Fruit fly (Drosophila melanogaster) whole organism, pupa: ENCODE data around the gene Nasp.

Source experiments
- CG10348 ChIP-seq: fragments of 200-800 bp; sonication (Bioruptor generic); IDR thresholded peaks from 2 replicates; pipeline ENCODE4 v1.3.6; 2022; ENCODE audit warnings: missing biosample characterization, missing genetic modification characterization
- Ets98B ChIP-seq: fragments of 200-800 bp; sonication (Bioruptor generic); IDR thresholded peaks from 2 replicates; pipeline ENCODE4 v1.3.6; 2022; ENCODE audit warnings: missing biosample characterization, missing genetic modification characterization
- Pif1A ChIP-seq: fragments of 200-800 bp; sonication (Bioruptor generic); optimal IDR thresholded peaks from 3 replicates; lab custom pipeline; 2016; ENCODE audit warnings: missing biosample characterization, missing genetic modification characterization

DNA sequence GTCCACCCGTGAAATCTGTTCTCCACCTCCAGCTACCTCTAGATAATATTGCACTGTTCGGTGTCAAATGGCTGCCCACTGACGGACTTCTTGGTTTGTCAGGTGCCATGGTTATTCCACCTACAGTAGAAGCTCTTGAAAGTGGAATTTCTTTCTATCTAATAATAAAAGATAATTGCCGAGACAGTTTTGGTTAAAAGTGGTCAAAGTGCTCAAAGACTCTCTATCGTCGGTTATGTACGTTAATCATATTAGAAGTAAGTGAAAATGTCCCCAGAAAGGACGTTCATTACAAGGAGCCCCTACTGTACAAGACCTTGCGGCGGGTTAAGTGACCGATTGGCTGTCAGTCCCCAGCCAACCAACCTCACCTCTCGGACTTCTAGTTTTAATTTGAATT lies 3.4 kb upstream of the Nasp start:
- peak; percentile 75 for TF ChIP-seq Pif1A (GFP tag; lab: Kevin White, UChicago)
- peak; percentile 35; the same call in 1 of the 2 replicates for TF ChIP-seq Ets98B
- TF ChIP-seq CG10348 (GFP tag; lab: Robert Waterston, UW), result no peak
